Comparison of ENCODE assay signal across 6 fruit fly cellular contexts in the genomic region with DNA sequence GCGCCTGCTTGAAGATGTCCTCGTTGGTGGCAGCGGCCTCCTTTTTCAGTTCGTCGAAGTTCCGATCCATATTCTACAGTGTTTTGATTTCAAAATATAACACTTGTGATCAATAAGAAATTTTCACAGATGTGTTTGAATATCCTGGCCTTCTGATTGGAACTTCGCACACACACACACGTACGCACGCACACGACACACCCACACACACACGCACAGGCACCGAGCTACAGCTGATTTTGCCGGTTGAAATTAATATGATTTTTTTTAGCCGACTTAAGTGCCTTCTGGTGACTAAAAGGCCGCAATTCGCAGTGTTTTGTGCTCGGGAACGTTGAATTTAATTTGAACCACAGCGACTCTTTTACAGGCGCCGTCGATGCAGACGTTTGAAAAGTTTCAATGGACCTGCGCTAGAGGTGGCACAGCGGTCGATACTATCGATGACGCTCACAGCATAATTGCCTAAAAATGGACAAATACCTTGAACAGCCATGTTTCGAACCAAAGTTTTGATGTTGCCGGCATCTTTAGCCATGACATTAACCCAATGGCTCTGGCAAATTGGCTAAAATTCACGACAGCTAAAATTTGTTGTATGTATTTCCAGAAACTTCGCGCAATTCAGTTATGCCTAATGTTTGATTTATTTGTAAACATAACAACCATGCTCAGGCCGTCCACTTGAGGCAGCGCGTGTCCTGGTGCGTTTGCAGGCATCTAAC.
TF ChIP-seq lines count a peak whose summit lies in the region.

A gene (minus strand): TSS at position 415 of the 725 bp plus-strand sequence.

- TF ChIP-seq CTCF in S2 (optimal IDR thresholded peaks at IDR 0.05; lab: Kevin White, UChicago) = peak; percentile 53 to 60
- peak; percentile 78 for TF ChIP-seq CTCF in whole organism, embryonic (GFP tag; optimal IDR thresholded peaks at IDR 0.05; lab: Kevin White, UChicago)

TF ChIP-seq in whole organism, adult, 20 proteins besides CTCF, POLR2A, EP300 and RAD21 (continues in another document):
- TF ChIP-seq ovo (GFP tag; optimal IDR thresholded peaks at IDR 0.05; lab: Kevin White, UChicago) (no peak), CG33017 (tag; optimal IDR thresholded peaks at IDR 0.05; lab: Kevin White, UChicago) (peak; percentile 34), kay (GFP tag; lab: Kevin White, UChicago; ENCODE audit: borderline replicate concordance) (no peak), Hr96 (GFP tag; optimal IDR thresholded peaks at IDR 0.05; lab: Kevin White, UChicago) (no peak), Crg-1 (GFP tag; optimal IDR thresholded peaks at IDR 0.05; lab: Kevin White, UChicago) (peak; percentile 33), cnc (optimal IDR thresholded peaks at IDR 0.05; lab: Kevin White, UChicago) (no peak), CG7101 (tag; optimal IDR thresholded peaks at IDR 0.05; lab: Kevin White, UChicago) (peak; percentile 17), CG11617 (GFP tag; optimal IDR thresholded peaks at IDR 0.05; lab: Kevin White, UChicago) (peak; percentile 11), Mnt (GFP tag; optimal IDR thresholded peaks at IDR 0.05; lab: Kevin White, UChicago) (peak; percentile 42), bab1 (GFP tag; optimal IDR thresholded peaks at IDR 0.05; lab: Kevin White, UChicago) (peak; percentile 81), Clk (GFP tag; optimal IDR thresholded peaks at IDR 0.05; lab: Kevin White, UChicago) (peak; percentile 15), CG12768 (GFP tag; optimal IDR thresholded peaks at IDR 0.05; lab: Kevin White, UChicago) (peak; percentile 26), cic (GFP tag; optimal IDR thresholded peaks at IDR 0.05; lab: Kevin White, UChicago) (peak; percentile 70), tj (GFP tag; optimal IDR thresholded peaks at IDR 0.05; lab: Kevin White, UChicago) (peak; percentile 28), toe (GFP tag; optimal IDR thresholded peaks at IDR 0.05; lab: Kevin White, UChicago) (no peak), CG1620 (GFP tag; optimal IDR thresholded peaks at IDR 0.05; lab: Kevin White, UChicago) (peak; percentile 66)

TF ChIP-seq in whole organism, embryonic, 481 proteins besides CTCF, POLR2A, EP300 and RAD21 (continues in another document):
- TF ChIP-seq tll (GFP tag; optimal IDR thresholded peaks at IDR 0.05; lab: Kevin White, UChicago) = no peak
- no peak for TF ChIP-seq sima (GFP tag; optimal IDR thresholded peaks at IDR 0.05; lab: Kevin White, UChicago)
- no peak for TF ChIP-seq CG12942 (GFP tag; optimal IDR thresholded peaks at IDR 0.05; lab: Kevin White, UChicago)
- TF ChIP-seq CG10147 (GFP tag; optimal IDR thresholded peaks at IDR 0.05; lab: Kevin White, UChicago) = peak; percentile 27
- TF ChIP-seq CG17359 (tag; optimal IDR thresholded peaks at IDR 0.05; lab: Kevin White, UChicago) = no peak
- no peak for TF ChIP-seq ro (GFP tag; IDR thresholded peaks at IDR 0.05; lab: Robert Waterston, UW)
- peak; percentile 2 for TF ChIP-seq CG4854 (GFP tag; optimal IDR thresholded peaks at IDR 0.05; lab: Kevin White, UChicago)
- peak; percentile 22 for TF ChIP-seq CG18262 (tag; optimal IDR thresholded peaks at IDR 0.05; lab: Kevin White, UChicago)
- TF ChIP-seq Tbp (GFP tag; optimal IDR thresholded peaks at IDR 0.05; lab: Kevin White, UChicago) = peak; percentile 44
- TF ChIP-seq CG2875 (GFP tag; optimal IDR thresholded peaks at IDR 0.05; lab: Kevin White, UChicago) = no peak
- peak; percentile 37 for TF ChIP-seq gcm2 (GFP tag; optimal IDR thresholded peaks at IDR 0.05; lab: Kevin White, UChicago)
- peak; percentile 86 for TF ChIP-seq Ets97D (GFP tag; optimal IDR thresholded peaks at IDR 0.05; lab: Kevin White, UChicago)
- no peak for TF ChIP-seq ssp (GFP tag; IDR thresholded peaks at IDR 0.05; lab: Robert Waterston, UW)
- no peak for TF ChIP-seq CG4360 (GFP tag; IDR thresholded peaks at IDR 0.05; lab: Robert Waterston, UW)
- no peak for TF ChIP-seq Dfd (GFP tag; optimal IDR thresholded peaks at IDR 0.05; lab: Kevin White, UChicago)
- TF ChIP-seq ems (GFP tag; optimal IDR thresholded peaks at IDR 0.05; lab: Kevin White, UChicago) = no peak
- no peak for TF ChIP-seq Drgx (GFP tag; IDR thresholded peaks at IDR 0.05; lab: Robert Waterston, UW)

TF ChIP-seq in whole organism, prepupa, 60 proteins besides CTCF, POLR2A, EP300 and RAD21 (continues in another document):
- peak; percentile 30 for TF ChIP-seq vri (GFP tag; optimal IDR thresholded peaks at IDR 0.05; lab: Kevin White, UChicago)
- TF ChIP-seq Smox (GFP tag; optimal IDR thresholded peaks at IDR 0.05; lab: Kevin White, UChicago) = no peak
- peak in 1 of 2 experiments; percentile 42 for TF ChIP-seq ss (GFP tag; optimal IDR thresholded peaks at IDR 0.05; lab: Kevin White, UChicago)
- TF ChIP-seq eg (GFP tag; IDR thresholded peaks at IDR 0.05; lab: Robert Waterston, UW) = no peak
- peak; percentile 1 for TF ChIP-seq CG16779 (tag; optimal IDR thresholded peaks at IDR 0.05; lab: Kevin White, UChicago)
- peak; percentile 79 for TF ChIP-seq Eip78C (GFP tag; lab: Kevin White, UChicago)
- no peak for TF ChIP-seq Blimp-1 (GFP tag; optimal IDR thresholded peaks at IDR 0.05; lab: Kevin White, UChicago)
- no peak for TF ChIP-seq cyc (GFP tag; optimal IDR thresholded peaks at IDR 0.05; lab: Kevin White, UChicago)
- TF ChIP-seq CG10631 (GFP tag; optimal IDR thresholded peaks at IDR 0.05; lab: Kevin White, UChicago) = no peak
- TF ChIP-seq CG3032 (tag; optimal IDR thresholded peaks at IDR 0.05; lab: Kevin White, UChicago) = peak; percentile 17
- peak; percentile 23 for TF ChIP-seq Sox14 (GFP tag; optimal IDR thresholded peaks at IDR 0.05; lab: Kevin White, UChicago)
- TF ChIP-seq esn (GFP tag; optimal IDR thresholded peaks at IDR 0.05; lab: Kevin White, UChicago) = peak; percentile 54
- 0 out of 2 replicates have a peak, but pooled peaks have one; percentile 14 for TF ChIP-seq CG15336 (GFP tag; IDR thresholded peaks at IDR 0.05; lab: Robert Waterston, UW)
- TF ChIP-seq lz (GFP tag; optimal IDR thresholded peaks at IDR 0.05; lab: Kevin White, UChicago) = peak; percentile 35
- peak; percentile 2 for TF ChIP-seq CG1621 (tag; optimal IDR thresholded peaks at IDR 0.05; lab: Kevin White, UChicago)
- no peak for TF ChIP-seq CG10669 (GFP tag; optimal IDR thresholded peaks at IDR 0.05; lab: Kevin White, UChicago)
- TF ChIP-seq dsx (GFP tag; optimal IDR thresholded peaks at IDR 0.05; lab: Kevin White, UChicago; ENCODE audit: poor library complexity, severe bottlenecking) = peak; percentile 4

TF ChIP-seq in whole organism, pupa, 21 proteins besides CTCF, POLR2A, EP300 and RAD21 (continues in another document):
- no peak for TF ChIP-seq CG14655 (GFP tag; optimal IDR thresholded peaks at IDR 0.05; lab: Kevin White, UChicago)
- TF ChIP-seq CG15710 (tag; optimal IDR thresholded peaks at IDR 0.05; lab: Kevin White, UChicago) = no peak
- no peak for TF ChIP-seq CG10348 (GFP tag; IDR thresholded peaks at IDR 0.05; lab: Robert Waterston, UW)
- TF ChIP-seq Ets98B (GFP tag; IDR thresholded peaks at IDR 0.05; lab: Robert Waterston, UW) = no peak
- no peak for TF ChIP-seq CG34367 (tag; optimal IDR thresholded peaks at IDR 0.05; lab: Kevin White, UChicago)
- TF ChIP-seq CG9948 (tag; optimal IDR thresholded peaks at IDR 0.05; lab: Kevin White, UChicago) = no peak
- TF ChIP-seq Snoo (tag; optimal IDR thresholded peaks at IDR 0.05; lab: Kevin White, UChicago) = no peak
- TF ChIP-seq D1 (tag; optimal IDR thresholded peaks at IDR 0.05; lab: Kevin White, UChicago) = no peak
- peak; percentile 34; the same call in 1 of the 3 replicates for TF ChIP-seq CG4496 (GFP tag; IDR thresholded peaks at IDR 0.05; lab: Robert Waterston, UW)
- no peak for TF ChIP-seq Pif1B (GFP tag; optimal IDR thresholded peaks at IDR 0.05; lab: Kevin White, UChicago)
- no peak for TF ChIP-seq CG8159 (tag; optimal IDR thresholded peaks at IDR 0.05; lab: Kevin White, UChicago)
- TF ChIP-seq CG8301 (tag; optimal IDR thresholded peaks at IDR 0.05; lab: Kevin White, UChicago) = no peak
- TF ChIP-seq CG32121 (GFP tag; IDR thresholded peaks at IDR 0.05; lab: Robert Waterston, UW) = no peak
- no peak for TF ChIP-seq Pif1A (GFP tag; optimal IDR thresholded peaks at IDR 0.05; lab: Kevin White, UChicago)
- TF ChIP-seq CG13204 (GFP tag; optimal IDR thresholded peaks at IDR 0.05; lab: Kevin White, UChicago) = no peak
- TF ChIP-seq rn (GFP tag; IDR thresholded peaks at IDR 0.05; lab: Robert Waterston, UW) = no peak
- peak; percentile 44 for TF ChIP-seq EcR (GFP tag; optimal IDR thresholded peaks at IDR 0.05; lab: Kevin White, UChicago)
- peak; percentile 11 for TF ChIP-seq CG17806 (tag; optimal IDR thresholded peaks at IDR 0.05; lab: Kevin White, UChicago)
- no peak for TF ChIP-seq gl (tag; optimal IDR thresholded peaks at IDR 0.05; lab: Kevin White, UChicago)

TF ChIP-seq in whole organism, wandering third instar larva, 38 proteins besides CTCF, POLR2A, EP300 and RAD21:
- TF ChIP-seq psq (GFP tag; optimal IDR thresholded peaks at IDR 0.05; lab: Kevin White, UChicago) = no peak
- TF ChIP-seq Jra (GFP tag; optimal IDR thresholded peaks at IDR 0.05; lab: Kevin White, UChicago) = peak; percentile 65
- peak; percentile 23 for TF ChIP-seq fru (GFP tag; optimal IDR thresholded peaks at IDR 0.05; lab: Kevin White, UChicago)
- TF ChIP-seq tai (GFP tag; optimal IDR thresholded peaks at IDR 0.05; lab: Kevin White, UChicago) = no peak
- TF ChIP-seq foxo (GFP tag; optimal IDR thresholded peaks at IDR 0.05; lab: Kevin White, UChicago) = peak in 1 of 2 experiments; percentile 27
- TF ChIP-seq N (GFP tag; optimal IDR thresholded peaks at IDR 0.05; lab: Kevin White, UChicago) = no peak
- peak; percentile 78 for TF ChIP-seq Hr83 (GFP tag; optimal IDR thresholded peaks at IDR 0.05; lab: Kevin White, UChicago; ENCODE audit: poor library complexity, severe bottlenecking)
- peak; percentile 92 for TF ChIP-seq Myc (optimal IDR thresholded peaks at IDR 0.05; lab: Kevin White, UChicago)
- TF ChIP-seq CG9705 (GFP tag; optimal IDR thresholded peaks at IDR 0.05; lab: Kevin White, UChicago) = peak; percentile 12
- peak; percentile 54 for TF ChIP-seq Sp1 (GFP tag; optimal IDR thresholded peaks at IDR 0.05; lab: Kevin White, UChicago)
- TF ChIP-seq rgr (GFP tag; optimal IDR thresholded peaks at IDR 0.05; lab: Kevin White, UChicago) = peak; percentile 69
- TF ChIP-seq br (GFP tag; optimal IDR thresholded peaks at IDR 0.05; lab: Kevin White, UChicago) = peak; percentile 29
- TF ChIP-seq Rel (GFP tag; optimal IDR thresholded peaks at IDR 0.05; lab: Kevin White, UChicago) = no peak
- TF ChIP-seq Rel (tag; optimal IDR thresholded peaks at IDR 0.05; lab: Kevin White, UChicago) = peak; percentile 57
- peak; percentile 17 for TF ChIP-seq HLH106 (tag; optimal IDR thresholded peaks at IDR 0.05; lab: Kevin White, UChicago)
- TF ChIP-seq CrebA (GFP tag; optimal IDR thresholded peaks at IDR 0.05; lab: Kevin White, UChicago; ENCODE audit: borderline replicate concordance) = no peak
- TF ChIP-seq h (GFP tag; optimal IDR thresholded peaks at IDR 0.05; lab: Kevin White, UChicago) = peak; percentile 60
- no peak for TF ChIP-seq dmrt93B (GFP tag; optimal IDR thresholded peaks at IDR 0.05; lab: Kevin White, UChicago)
- peak; percentile 57 for TF ChIP-seq Dif (GFP tag; optimal IDR thresholded peaks at IDR 0.05; lab: Kevin White, UChicago; ENCODE audit: partially characterized antibody)
TF ChIP-seq in whole organism, wandering third instar larva: peak in this region for 13.
